Worm (Caenorhabditis elegans) whole organism, mixed stage, embryonic: ENCODE results near the gene clec-160.

Source experiments
- bed-3 ChIP-seq: fragments of 200-800 bp; sonication (Bioruptor generic); optimal IDR thresholded peaks from 3 replicates; lab custom pipeline; 2018; ENCODE audit warnings: mild to moderate bottlenecking, missing genetic modification characterization, moderate library complexity, missing compliant biosample characterization
- ceh-39 ChIP-seq: fragments of 150-350 bp; optimal IDR thresholded peaks from 2 replicates; lab custom pipeline; 2014; ENCODE audit warnings: missing biosample characterization, missing genetic modification characterization
- ceh-43 ChIP-seq: fragments of 200-800 bp; sonication (Bioruptor generic); optimal IDR thresholded peaks from 2 replicates; lab custom pipeline; 2018; ENCODE audit warnings: mild to moderate bottlenecking, missing genetic modification characterization, moderate library complexity, missing compliant biosample characterization
- ceh-83 ChIP-seq: fragments of 200-800 bp; sonication (Bioruptor generic); optimal IDR thresholded peaks from 2 replicates; lab custom pipeline; 2018; ENCODE audit warnings: mild to moderate bottlenecking, missing genetic modification characterization, missing compliant biosample characterization
- ces-1 ChIP-seq: fragments of 150-350 bp; optimal IDR thresholded peaks from 2 replicates; lab custom pipeline; 2014; ENCODE audit warnings: missing biosample characterization, missing genetic modification reagents, missing genetic modification characterization
- cnd-1 ChIP-seq: fragments of 200-800 bp; sonication (Bioruptor generic); optimal IDR thresholded peaks from 2 replicates; lab custom pipeline; 2018; ENCODE audit warnings: mild to moderate bottlenecking, missing genetic modification characterization, missing compliant biosample characterization
- drap-1 ChIP-seq: fragments of 200-800 bp; sonication (Bioruptor generic); optimal IDR thresholded peaks from 3 replicates; lab custom pipeline; 2018; ENCODE audit warnings: mild to moderate bottlenecking, missing genetic modification characterization, missing compliant biosample characterization
- elt-1 ChIP-seq: sonication (generic microtip); optimal IDR thresholded peaks from 2 replicates; lab custom pipeline; 2017; ENCODE audit warnings: missing genetic modification characterization, mild to moderate bottlenecking, missing compliant biosample characterization, antibody characterized with exemption, moderate library complexity, borderline replicate concordance; ENCODE audit not compliant: insufficient read depth
- elt-3 ChIP-seq: fragments of 150-350 bp; optimal IDR thresholded peaks from 2 replicates; lab custom pipeline; 2014; ENCODE audit warnings: missing biosample characterization, missing genetic modification characterization
- flh-1 ChIP-seq: fragments of 200-800 bp; sonication (Bioruptor generic); optimal IDR thresholded peaks from 2 replicates; lab custom pipeline; 2018; ENCODE audit warnings: mild to moderate bottlenecking, missing genetic modification characterization, moderate library complexity, missing compliant biosample characterization
- ham-2 ChIP-seq: fragments of 200-800 bp; sonication (Bioruptor generic); optimal IDR thresholded peaks from 2 replicates; lab custom pipeline; 2018; ENCODE audit warnings: mild to moderate bottlenecking, missing genetic modification characterization, missing compliant biosample characterization
- lin-13 ChIP-seq: fragments of 150-350 bp; optimal IDR thresholded peaks from 2 replicates; lab custom pipeline; 2014; ENCODE audit warnings: missing biosample characterization, missing genetic modification characterization
- lin-32 ChIP-seq: fragments of 200-800 bp; sonication (Bioruptor generic); optimal IDR thresholded peaks from 2 replicates; lab custom pipeline; 2018; ENCODE audit warnings: mild to moderate bottlenecking, missing genetic modification characterization, missing compliant biosample characterization
- lsy-2 ChIP-seq: fragments of 150-350 bp; optimal IDR thresholded peaks from 2 replicates; lab custom pipeline; 2014; ENCODE audit warnings: missing biosample characterization, missing genetic modification characterization
- mab-5 ChIP-seq: fragments of 150-350 bp; optimal IDR thresholded peaks from 2 replicates; lab custom pipeline; 2014; ENCODE audit warnings: missing biosample characterization, missing genetic modification characterization
- mep-1 ChIP-seq: fragments of 150-350 bp; optimal IDR thresholded peaks from 2 replicates; lab custom pipeline; 2017; ENCODE audit warnings: missing biosample characterization, missing genetic modification reagents, missing genetic modification characterization, inconsistent platforms
- mls-2 ChIP-seq: sonication (generic microtip); optimal IDR thresholded peaks from 2 replicates; lab custom pipeline; 2016; ENCODE audit warnings: mild to moderate bottlenecking, missing genetic modification characterization, moderate library complexity, missing compliant biosample characterization
- nhr-12 ChIP-seq: fragments of 150-350 bp; optimal IDR thresholded peaks from 2 replicates; lab custom pipeline; 2014; ENCODE audit warnings: missing biosample characterization, missing genetic modification characterization
- nhr-2 ChIP-seq: fragments of 150-350 bp; optimal IDR thresholded peaks from 2 replicates; lab custom pipeline; 2014; ENCODE audit warnings: missing biosample characterization, missing genetic modification characterization
- nhr-237 ChIP-seq: fragments of 150-350 bp; optimal IDR thresholded peaks from 2 replicates; lab custom pipeline; 2014; ENCODE audit warnings: missing biosample characterization, missing genetic modification characterization
- nhr-28 ChIP-seq: fragments of 150-350 bp; optimal IDR thresholded peaks from 2 replicates; lab custom pipeline; 2014; ENCODE audit warnings: missing biosample characterization, missing genetic modification characterization
- nhr-76 ChIP-seq: sonication (generic microtip); optimal IDR thresholded peaks from 2 replicates; lab custom pipeline; 2017; ENCODE audit warnings: missing biosample characterization, missing genetic modification characterization
- pha-4 ChIP-seq: fragments of 150-350 bp; optimal IDR thresholded peaks from 2 replicates; lab custom pipeline; 2018; ENCODE audit warnings: missing biosample characterization, missing genetic modification reagents, missing genetic modification characterization
- sem-2 ChIP-seq: fragments of 200-800 bp; sonication (Bioruptor generic); optimal IDR thresholded peaks from 2 replicates; lab custom pipeline; 2018; ENCODE audit warnings: mild to moderate bottlenecking, missing genetic modification characterization, missing compliant biosample characterization
- snpc-4 ChIP-seq: fragments of 150-350 bp; optimal IDR thresholded peaks from 2 replicates; lab custom pipeline; 2014; ENCODE audit warnings: missing biosample characterization, missing genetic modification characterization
- sptf-1 ChIP-seq: sonication (generic microtip); optimal IDR thresholded peaks from 2 replicates; lab custom pipeline; 2017; ENCODE audit warnings: mild to moderate bottlenecking, missing genetic modification characterization, moderate library complexity, missing compliant biosample characterization
- tbx-8 ChIP-seq: fragments of 200-800 bp; sonication (Bioruptor generic); optimal IDR thresholded peaks from 2 replicates; lab custom pipeline; 2018; ENCODE audit warnings: mild to moderate bottlenecking, missing genetic modification characterization, moderate library complexity, missing compliant biosample characterization
- unc-120 ChIP-seq: sonication (generic microtip); optimal IDR thresholded peaks from 2 replicates; lab custom pipeline; 2017; ENCODE audit warnings: missing genetic modification characterization, missing compliant biosample characterization; ENCODE audit not compliant: poor library complexity, severe bottlenecking
- unc-39 ChIP-seq: fragments of 150-350 bp; optimal IDR thresholded peaks from 2 replicates; lab custom pipeline; 2014; ENCODE audit warnings: missing biosample characterization, missing genetic modification characterization
- unc-62 ChIP-seq: fragments of 150-350 bp; optimal IDR thresholded peaks from 2 replicates; lab custom pipeline; 2014; ENCODE audit warnings: missing biosample characterization, missing genetic modification reagents, missing genetic modification characterization
- zip-8 ChIP-seq: fragments of 150-350 bp; optimal IDR thresholded peaks from 2 replicates; lab custom pipeline; 2014; ENCODE audit warnings: missing biosample characterization, missing genetic modification characterization
- ztf-11 ChIP-seq: fragments of 150-350 bp; optimal IDR thresholded peaks from 2 replicates; lab custom pipeline; 2014; ENCODE audit warnings: missing biosample characterization, missing genetic modification characterization

Gene clec-160

DNA sequence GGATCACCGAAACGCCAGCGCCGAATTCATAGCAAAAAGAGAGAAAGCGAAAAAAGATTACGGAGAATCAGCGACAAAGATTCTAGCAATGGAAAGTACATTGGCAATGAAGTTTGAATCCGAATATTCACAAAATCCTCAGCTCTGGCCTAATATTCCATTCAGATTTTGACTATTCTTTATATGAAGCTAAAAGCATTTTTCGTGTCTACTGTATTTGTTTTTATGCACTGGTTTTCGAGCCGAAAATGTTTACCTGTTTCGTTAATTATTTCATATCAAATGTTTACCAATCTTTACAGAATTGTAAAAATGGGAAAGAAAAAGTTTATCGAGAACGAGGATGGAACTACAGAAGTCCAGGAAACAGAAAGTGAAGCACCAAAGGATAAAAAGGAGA, 32.5 kb upstream of the clec-160 start, which contains the start of gene F10E9.4:
Gene F10E9.4 (plus strand): TSS at position 301 of the 400 bp plus-strand sequence.
- TF ChIP-seq drap-1 (GFP tag; lab: Kevin White, UChicago): no peak
- TF ChIP-seq ceh-83 (GFP tag; lab: Kevin White, UChicago): no peak
- no peak for TF ChIP-seq nhr-2

DNA sequence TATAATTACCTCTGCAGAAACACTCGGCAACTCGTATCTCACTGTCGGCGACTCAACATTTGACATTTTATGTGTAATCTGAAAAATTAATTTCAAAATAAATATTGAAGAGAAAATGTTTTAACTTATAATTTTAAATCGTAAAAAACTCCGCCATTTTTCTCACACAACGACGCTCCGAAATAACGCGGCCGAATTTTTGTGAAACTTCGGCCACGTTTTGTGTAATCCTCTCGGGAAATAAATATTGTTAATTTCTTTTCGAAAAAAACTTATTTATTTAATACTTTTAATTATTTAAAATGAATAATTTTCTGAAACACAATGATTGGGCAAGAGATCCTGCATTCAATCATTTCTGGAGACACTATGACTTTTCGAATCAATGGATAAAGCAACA, 31.6 kb upstream of the clec-160 start, which contains the start of the genes F10E9.7 and F10E9.5:
Gene F10E9.7 (minus strand): TSS at position 86 of the 400 bp plus-strand sequence.
Gene F10E9.5 (plus strand): TSS at position 237 of the 400 bp plus-strand sequence.
- peak; percentile 30 for TF ChIP-seq lin-13 (tag; lab: Kevin White, UChicago)
- TF ChIP-seq nhr-12: no peak
- no peak for TF ChIP-seq ztf-11 (tag; lab: Kevin White, UChicago)
- TF ChIP-seq bed-3 (GFP tag; lab: Kevin White, UChicago): no peak
- no peak for TF ChIP-seq flh-1 (GFP tag; lab: Kevin White, UChicago)
- peak; percentile 15 for TF ChIP-seq nhr-237 (tag; lab: Kevin White, UChicago)
- peak; percentile 38 for TF ChIP-seq ceh-39 (tag; lab: Kevin White, UChicago)
- no peak for TF ChIP-seq snpc-4 (tag; lab: Kevin White, UChicago)
- TF ChIP-seq mls-2 (tag; lab: Kevin White, UChicago): no peak
- TF ChIP-seq ceh-43 (GFP tag; lab: Kevin White, UChicago): no peak
- TF ChIP-seq nhr-76 (tag; lab: Kevin White, UChicago): no peak
- TF ChIP-seq elt-1 (tag; lab: Kevin White, UChicago): no peak
- TF ChIP-seq ces-1 (GFP tag; lab: Kevin White, UChicago): peak; percentile 70
- peak; percentile 26 for TF ChIP-seq nhr-2
- peak; percentile 61 for TF ChIP-seq mep-1 (tag; lab: Kevin White, UChicago)
- TF ChIP-seq unc-62: no peak
- TF ChIP-seq sem-2 (GFP tag; lab: Kevin White, UChicago): no peak
- TF ChIP-seq lsy-2 (tag; lab: Kevin White, UChicago): peak; percentile 74
- TF ChIP-seq pha-4 (tag; lab: Kevin White, UChicago): no peak
- TF ChIP-seq sptf-1 (tag; lab: Kevin White, UChicago): peak; percentile 54

- no peak for TF ChIP-seq unc-62
- TF ChIP-seq nhr-28: no peak
- TF ChIP-seq elt-3 (tag; lab: Kevin White, UChicago): no peak
- TF ChIP-seq mls-2 (tag; lab: Kevin White, UChicago): no peak
- no peak for TF ChIP-seq sptf-1 (tag; lab: Kevin White, UChicago)
- TF ChIP-seq ham-2 (GFP tag; lab: Kevin White, UChicago): no peak
- no peak for TF ChIP-seq unc-120 (tag; lab: Kevin White, UChicago)
- TF ChIP-seq pha-4 (tag; lab: Kevin White, UChicago): no peak
- TF ChIP-seq ceh-83 (GFP tag; lab: Kevin White, UChicago): no peak
- no peak for TF ChIP-seq mep-1 (tag; lab: Kevin White, UChicago)
These were observed 30.0 kb upstream of the clec-160 start for ce11 chrIII:8305816-8306215.

DNA sequence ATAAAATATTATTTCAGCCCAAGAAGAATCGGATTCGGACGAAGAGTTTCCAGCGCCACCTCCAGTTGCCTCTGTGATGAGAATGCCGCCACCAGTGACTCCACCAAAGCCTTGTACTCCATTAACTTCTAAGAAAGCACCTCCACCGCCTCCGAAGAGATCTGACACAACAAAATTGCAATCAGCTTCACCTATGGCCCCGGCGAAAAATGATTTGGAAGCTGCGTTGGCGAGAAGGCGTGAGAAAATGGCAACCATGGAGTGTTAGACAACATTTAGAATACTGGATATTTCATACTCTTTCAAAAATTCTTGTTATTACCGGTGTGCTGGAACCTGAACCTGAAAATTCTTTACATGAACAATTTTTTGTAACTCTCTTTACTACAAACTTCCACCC, 29.5 kb upstream of the clec-160 start:
- TF ChIP-seq pha-4 (tag; lab: Kevin White, UChicago) (no peak), lin-13 (tag; lab: Kevin White, UChicago) (no peak), elt-3 (tag; lab: Kevin White, UChicago) (no peak), nhr-2 (no peak), ham-2 (GFP tag; lab: Kevin White, UChicago) (no peak), snpc-4 (tag; lab: Kevin White, UChicago) (no peak), sptf-1 (tag; lab: Kevin White, UChicago) (no peak), nhr-12 (no peak)

DNA sequence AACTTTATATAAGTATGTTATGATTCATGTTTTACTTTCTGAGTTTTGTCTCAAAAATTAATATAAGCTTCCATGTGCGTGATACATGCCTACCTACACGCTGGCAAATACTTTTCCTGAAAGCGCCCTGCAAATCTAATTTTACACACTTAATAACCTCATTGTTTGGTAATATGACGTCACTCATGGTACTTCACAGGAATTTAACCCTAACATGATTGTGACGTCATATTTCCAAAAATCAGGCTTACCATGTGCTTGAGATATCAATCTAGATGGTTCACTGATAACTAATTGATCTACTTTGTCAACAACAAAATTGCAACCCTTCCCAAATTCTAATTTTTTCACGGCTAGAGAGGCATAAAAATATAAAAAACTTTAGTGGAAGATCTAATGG, 27.7 kb upstream of the clec-160 start:
- TF ChIP-seq mls-2 (tag; lab: Kevin White, UChicago) (no peak), nhr-237 (tag; lab: Kevin White, UChicago) (no peak), nhr-76 (tag; lab: Kevin White, UChicago) (no peak), zip-8 (tag; lab: Kevin White, UChicago) (peak; percentile 95)

ce11 chrIII:8300860-8301396, 25.2 kb upstream of the clec-160 start:
- TF ChIP-seq flh-1 (GFP tag; lab: Kevin White, UChicago) (no peak), zip-8 (tag; lab: Kevin White, UChicago) (no peak), sptf-1 (tag; lab: Kevin White, UChicago) (no peak), nhr-28 (no peak), ceh-83 (GFP tag; lab: Kevin White, UChicago) (peak; percentile 65), nhr-237 (tag; lab: Kevin White, UChicago) (no peak), elt-3 (tag; lab: Kevin White, UChicago) (no peak), lin-13 (tag; lab: Kevin White, UChicago) (no peak), sem-2 (GFP tag; lab: Kevin White, UChicago) (no peak), ces-1 (GFP tag; lab: Kevin White, UChicago) (peak; percentile 54), mep-1 (tag; lab: Kevin White, UChicago) (no peak), lin-32 (GFP tag; lab: Kevin White, UChicago) (no peak), elt-1 (tag; lab: Kevin White, UChicago) (no peak), drap-1 (GFP tag; lab: Kevin White, UChicago) (no peak), ceh-43 (GFP tag; lab: Kevin White, UChicago) (no peak), nhr-2 (no peak), tbx-8 (GFP tag; lab: Kevin White, UChicago) (no peak), bed-3 (GFP tag; lab: Kevin White, UChicago) (no peak), pha-4 (tag; lab: Kevin White, UChicago) (peak; percentile 27), ham-2 (GFP tag; lab: Kevin White, UChicago) (no peak), mls-2 (tag; lab: Kevin White, UChicago) (peak; percentile 15), unc-39 (no peak), snpc-4 (tag; lab: Kevin White, UChicago) (no peak), ceh-39 (tag; lab: Kevin White, UChicago) (no peak), nhr-76 (tag; lab: Kevin White, UChicago) (no peak), unc-120 (tag; lab: Kevin White, UChicago) (no peak), mab-5 (no peak), ztf-11 (tag; lab: Kevin White, UChicago) (no peak), cnd-1 (tag; lab: Kevin White, UChicago) (peak; percentile 8), unc-62 (no peak)
